Worm (Caenorhabditis elegans) whole organism, L3 larva: Measurements from ENCODE around the gene srg-42.

Experiments used
- aly-2 ChIP-seq: fragments of 150-350 bp; optimal IDR thresholded peaks from 2 replicates; lab custom pipeline; 2014; ENCODE audit warnings: missing biosample characterization, missing genetic modification characterization
- ama-1 ChIP-seq: fragments of 150-350 bp; optimal IDR thresholded peaks from 2 replicates; lab custom pipeline; 2018
- ceh-82 ChIP-seq: fragments of 150-350 bp; optimal IDR thresholded peaks from 2 replicates; lab custom pipeline; 2014; ENCODE audit warnings: missing biosample characterization, missing genetic modification characterization
- fkh-10 ChIP-seq: sonication (generic microtip); optimal IDR thresholded peaks from 2 replicates; lab custom pipeline; 2017; ENCODE audit warnings: missing biosample characterization, missing genetic modification reagents, missing genetic modification characterization
- nhr-11 ChIP-seq: fragments of 150-350 bp; optimal IDR thresholded peaks from 2 replicates; lab custom pipeline; 2014; ENCODE audit warnings: missing biosample characterization, missing genetic modification characterization
- nhr-23 ChIP-seq: fragments of 150-350 bp; optimal IDR thresholded peaks from 2 replicates; lab custom pipeline; 2014; ENCODE audit warnings: missing biosample characterization, missing genetic modification reagents, missing genetic modification characterization
- nhr-237 ChIP-seq: fragments of 150-350 bp; optimal IDR thresholded peaks from 2 replicates; lab custom pipeline; 2014; ENCODE audit warnings: missing biosample characterization, missing genetic modification characterization
- nhr-25 ChIP-seq: sonication (generic microtip); optimal IDR thresholded peaks from 2 replicates; lab custom pipeline; 2017; ENCODE audit warnings: missing biosample characterization, missing genetic modification characterization
- nhr-76 ChIP-seq: fragments of 150-350 bp; sonication (generic microtip); optimal IDR thresholded peaks from 5 replicates; lab custom pipeline; 2014; ENCODE audit warnings: missing biosample characterization, missing genetic modification characterization
- skn-1 ChIP-seq: fragments of 150-350 bp; optimal IDR thresholded peaks from 2 replicates; lab custom pipeline; 2014; ENCODE audit warnings: missing biosample characterization, missing genetic modification characterization
- unc-39 ChIP-seq: sonication (generic microtip); optimal IDR thresholded peaks from 4 replicates; lab custom pipeline; 2017; ENCODE audit warnings: missing biosample characterization, missing genetic modification characterization
- unc-62 ChIP-seq: fragments of 150-350 bp; sonication (generic microtip); optimal IDR thresholded peaks from 4 replicates; lab custom pipeline; 2014; ENCODE audit warnings: missing biosample characterization, missing genetic modification reagents, missing genetic modification characterization

- TF ChIP-seq fkh-10 (GFP tag; lab: Kevin White, UChicago) (no peak), ama-1 (lab: Kevin White, UChicago) (no peak), nhr-76 (tag; lab: Kevin White, UChicago) (no peak), nhr-237 (tag; lab: Kevin White, UChicago) (no peak), nhr-25 (tag; lab: Kevin White, UChicago) (peak; percentile 36), skn-1 (no peak), unc-62 (GFP tag; lab: Kevin White, UChicago) (no peak), ceh-82 (tag; lab: Kevin White, UChicago) (no peak), aly-2 (tag; lab: Kevin White, UChicago) (no peak), unc-39 (tag; lab: Kevin White, UChicago) (no peak), nhr-23 (tag; lab: Kevin White, UChicago) (no peak), nhr-11 (tag; lab: Kevin White, UChicago) (no peak)
These were observed 8.9 kb downstream of the srg-42 start for ce11 chrV:11148971-11149370.
